Worm (Caenorhabditis elegans): ENCODE data around the gene C55A6.3.

C55A6.3 gene

ce11 chrV:11515145-11515544, 1.8 kb upstream of the C55A6.3 start:
- 0 out of 2 replicates have a peak, but pooled peaks have one; percentile 27 for TF ChIP-seq lag-1 (GFP tag; IDR thresholded peaks at IDR 0.05)
- no peak for TF ChIP-seq madf-10 (tag; optimal IDR thresholded peaks at IDR 0.05)

DNA sequence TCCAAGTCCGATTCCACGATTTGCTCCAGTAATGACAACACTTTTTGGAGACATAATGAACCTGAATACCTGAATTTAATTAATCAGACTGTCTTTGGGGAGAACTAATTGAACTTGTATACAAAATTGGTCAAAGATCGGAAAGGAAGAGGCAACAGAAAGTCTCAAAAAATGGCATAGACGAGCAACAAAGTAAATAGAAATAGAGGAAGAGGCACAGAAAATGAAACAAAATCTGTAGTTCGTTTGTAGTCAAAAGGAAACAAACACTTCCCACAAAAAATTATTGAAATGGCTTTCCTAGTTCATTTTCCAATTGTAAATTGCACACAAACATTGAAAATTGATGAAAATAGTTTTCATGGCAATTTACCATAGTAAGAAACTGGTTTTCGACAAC, 1.3 kb upstream of the C55A6.3 start, which contains the start of gene C55A6.6:
C55A6.6 (minus strand) TSS at position 61 of the 400 bp plus-strand sequence.
- TF ChIP-seq sea-2 (GFP tag; IDR thresholded peaks at IDR 0.05) (no peak), B0261.1 (tag; optimal IDR thresholded peaks at IDR 0.05) (no peak), akir-1 (GFP tag; optimal IDR thresholded peaks at IDR 0.05) (no peak), hmg-1.2 (GFP tag; IDR thresholded peaks at IDR 0.05) (no peak), unc-62 (GFP tag; optimal IDR thresholded peaks at IDR 0.05) (no peak), C17E4.6 (GFP tag; IDR thresholded peaks at IDR 0.05) (no peak), attf-6 (GFP tag; IDR thresholded peaks at IDR 0.05) (no peak), ets-4 (GFP tag; optimal IDR thresholded peaks at IDR 0.05) (no peak)

DNA sequence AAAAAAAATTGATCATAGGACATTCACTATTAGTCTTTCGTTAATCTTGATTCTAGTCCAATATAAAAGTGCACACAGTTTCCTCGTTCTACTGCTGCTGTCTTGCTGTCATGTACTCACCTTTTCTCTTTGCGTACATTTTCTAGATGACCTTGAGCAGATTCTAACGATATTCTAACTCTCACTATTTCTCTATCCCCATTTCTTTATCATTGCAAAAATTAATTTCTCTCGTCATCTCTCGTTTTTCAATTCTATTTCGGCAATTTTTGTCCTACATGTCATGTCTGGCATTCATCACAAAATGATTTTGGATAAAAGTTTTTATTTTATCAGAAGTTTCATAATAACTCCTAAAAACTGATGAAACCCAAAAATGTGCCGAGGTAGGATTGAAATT, 4.6 kb downstream of the C55A6.3 start, which contains the start of gene ttll-5:
ttll-5 (plus strand) TSS at position 288 of the 400 bp plus-strand sequence.
- no peak for TF ChIP-seq aptf-3 (GFP tag; IDR thresholded peaks at IDR 0.05)
- TF ChIP-seq chd-7 (tag; optimal IDR thresholded peaks at IDR 0.05), result no peak

- no peak for TF ChIP-seq ztf-25 (GFP tag; IDR thresholded peaks at IDR 0.05)
- no peak for TF ChIP-seq F37B4.10 (GFP tag; IDR thresholded peaks at IDR 0.05)
- TF ChIP-seq Y53G8AR.9 (GFP tag; conservative IDR thresholded peaks at IDR 0.05), result no peak
- TF ChIP-seq F52B5.7 (tag; optimal IDR thresholded peaks at IDR 0.05), result no peak
- TF ChIP-seq hlh-12 (tag; optimal IDR thresholded peaks at IDR 0.05), result no peak
- TF ChIP-seq madf-3 (GFP tag; IDR thresholded peaks at IDR 0.05), result no peak
Measured at ce11 chrV:11506347-11506746, 7.0 kb downstream of the C55A6.3 start.

- TF ChIP-seq ztf-18 (tag; optimal IDR thresholded peaks at IDR 0.05) (peak; percentile 86), snpc-1.3 (tag; optimal IDR thresholded peaks at IDR 0.05; ENCODE audit: insufficient read depth) (peak; percentile 46), unc-130 (GFP tag; optimal IDR thresholded peaks at IDR 0.05) (peak; percentile 59), let-526 (GFP tag; IDR thresholded peaks at IDR 0.05) (peak; percentile 67; the same call in 1 of the 2 replicates), tbp1 (GFP tag; optimal IDR thresholded peaks at IDR 0.05) (peak; percentile 51), madf-8 (GFP tag; conservative IDR thresholded peaks at IDR 0.05) (peak; percentile 42; the same call in 1 of the 2 replicates), C17E4.6 (GFP tag; IDR thresholded peaks at IDR 0.05) (peak; percentile 67), lin-40 (tag; optimal IDR thresholded peaks at IDR 0.05) (peak; percentile 89), madf-10 (tag; optimal IDR thresholded peaks at IDR 0.05) (peak; percentile 73), K12H6.12 (tag; optimal IDR thresholded peaks at IDR 0.05) (peak; percentile 50), B0336.3 (GFP tag; IDR thresholded peaks at IDR 0.05) (0 out of 2 replicates have a peak, but pooled peaks have one; percentile 54), Y56A3A.18 (GFP tag; IDR thresholded peaks at IDR 0.05) (peak; percentile 70; the same call in 1 of the 2 replicates), B0035.1 (tag; optimal IDR thresholded peaks at IDR 0.05) (peak; percentile 35), dox-1 (GFP tag; IDR thresholded peaks at IDR 0.05) (peak; percentile 93), Y95B8A.8 (GFP tag; IDR thresholded peaks at IDR 0.05) (peak; percentile 78; the same call in 1 of the 2 replicates), cebp-1 (GFP tag; IDR thresholded peaks at IDR 0.05) (0 out of 2 replicates have a peak, but pooled peaks have one; percentile 32), cebp-1 (tag; optimal IDR thresholded peaks at IDR 0.05) (peak; percentile 79), athp-1 (tag; optimal IDR thresholded peaks at IDR 0.05) (peak; percentile 59), Y53G8AR.9 (GFP tag; conservative IDR thresholded peaks at IDR 0.05) (peak; percentile 70; the same call in 1 of the 2 replicates), die-1 (tag; optimal IDR thresholded peaks at IDR 0.05) (peak; percentile 15), ztf-26 (tag; optimal IDR thresholded peaks at IDR 0.05) (peak; percentile 51), D2030.7 (GFP tag; IDR thresholded peaks at IDR 0.05) (peak; percentile 93), pbrm-1 (GFP tag; IDR thresholded peaks at IDR 0.05) (peak; percentile 93), madf-3 (GFP tag; IDR thresholded peaks at IDR 0.05) (peak; percentile 64; the same call in 1 of the 2 replicates), ceh-91 (GFP tag; IDR thresholded peaks at IDR 0.05) (peak; percentile 74), nhr-90 (tag; optimal IDR thresholded peaks at IDR 0.05) (peak; percentile 20), egl-44 (GFP tag; IDR thresholded peaks at IDR 0.05) (peak; percentile 65; the same call in 1 of the 2 replicates)
Measured at ce11 chrV:11504853-11505397, 8.4 kb downstream of the C55A6.3 start, which contains the start of the genes C55A6.1 and C55A6.10. C55A6.1 (minus strand) TSS chrV:11504968. C55A6.10 (plus strand) TSS chrV:11505347.
